Worm (Caenorhabditis elegans): ENCODE measurements around the gene mrpl-32.

DNA sequence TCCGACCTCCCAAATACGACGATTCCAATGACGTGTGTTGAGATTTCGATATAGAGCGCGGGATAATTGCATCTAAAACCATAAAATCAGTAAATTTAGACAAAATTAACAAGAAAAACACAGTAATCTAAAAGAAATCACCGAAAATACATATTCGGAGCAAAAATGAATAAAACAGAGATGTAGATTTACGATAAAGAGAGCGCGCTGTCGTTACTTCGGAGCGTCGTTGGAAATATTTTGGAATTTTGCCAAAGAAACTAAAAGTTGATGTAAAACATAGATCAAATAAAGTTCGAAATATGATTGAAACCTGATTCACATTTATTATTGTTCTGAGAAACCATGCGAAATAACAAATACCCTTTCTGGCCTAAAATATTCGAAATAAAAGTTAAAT lies 17.4 kb upstream of the mrpl-32 start, which contains the start of gene ZK1236.5:
- TF ChIP-seq R02D3.7 (tag; optimal IDR thresholded peaks at IDR 0.05) (peak; percentile 95), ztf-4 (tag; optimal IDR thresholded peaks at IDR 0.05) (no peak), aly-2 (tag; optimal IDR thresholded peaks at IDR 0.05) (no peak), unc-62 (GFP tag; optimal IDR thresholded peaks at IDR 0.05) (no peak), nhr-28 (tag; optimal IDR thresholded peaks at IDR 0.05) (no peak), egl-27 (tag; optimal IDR thresholded peaks at IDR 0.05) (no peak), jun-1 (tag; optimal IDR thresholded peaks at IDR 0.05) (no peak), nhr-23 (tag; optimal IDR thresholded peaks at IDR 0.05) (no peak), nhr-76 (tag; optimal IDR thresholded peaks at IDR 0.05) (no peak), lin-39 (tag; optimal IDR thresholded peaks at IDR 0.05) (no peak), mml-1 (tag; optimal IDR thresholded peaks at IDR 0.05) (no peak), pha-4 (tag; optimal IDR thresholded peaks at IDR 0.05) (peak; percentile 68), snpc-4 (tag; optimal IDR thresholded peaks at IDR 0.05) (no peak)
